Worm (Caenorhabditis elegans): Measurements from ENCODE around the gene ulp-4.

DNA sequence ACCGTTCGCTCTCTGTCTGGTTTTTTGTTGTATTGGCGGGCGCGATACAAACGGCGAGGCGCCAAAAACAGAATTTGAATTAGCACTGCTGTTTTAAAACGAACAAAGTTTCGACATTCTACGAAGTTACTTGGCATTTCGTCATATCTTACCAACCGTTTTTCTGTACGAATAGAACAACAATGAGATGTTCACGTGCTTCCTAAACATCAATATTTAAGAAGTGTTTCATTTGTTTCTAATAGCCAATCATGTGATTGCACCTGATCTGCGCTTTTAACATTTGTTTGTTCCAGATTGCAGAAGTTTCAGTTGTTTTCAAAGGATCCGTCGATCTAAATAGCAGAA, 746 bp upstream of the ulp-4 start:
- no peak for TF ChIP-seq ztf-11 (tag; optimal IDR thresholded peaks at IDR 0.05)
- no peak for TF ChIP-seq fos-1 (tag; optimal IDR thresholded peaks at IDR 0.05)
- no peak for TF ChIP-seq ceh-16 (tag; optimal IDR thresholded peaks at IDR 0.05)
- TF ChIP-seq jun-1 (tag; optimal IDR thresholded peaks at IDR 0.05), result no peak
- no peak for TF ChIP-seq aly-2 (tag; optimal IDR thresholded peaks at IDR 0.05)
- TF ChIP-seq snpc-4 (tag; optimal IDR thresholded peaks at IDR 0.05), result no peak
- no peak for TF ChIP-seq fkh-10 (GFP tag; optimal IDR thresholded peaks at IDR 0.05)
- no peak for TF ChIP-seq nhr-25 (tag; optimal IDR thresholded peaks at IDR 0.05)
- no peak for TF ChIP-seq nhr-76 (tag; optimal IDR thresholded peaks at IDR 0.05)
- TF ChIP-seq elt-3 (tag; optimal IDR thresholded peaks at IDR 0.05), result no peak
- no peak for TF ChIP-seq lin-15B (tag; optimal IDR thresholded peaks at IDR 0.05)
